Fruit fly (Drosophila melanogaster) whole organism, embryonic: ENCODE results near the gene mof.

Experiments
- Atf6 ChIP-seq: fragments of 200-800 bp; sonication (Bioruptor generic); IDR thresholded peaks from 2 replicates; pipeline ENCODE4 v1.3.6; 2022; ENCODE audit warnings: missing biosample characterization, missing genetic modification characterization
- BtbVII ChIP-seq: fragments of 200-800 bp; sonication (Bioruptor generic); optimal IDR thresholded peaks from 3 replicates; lab custom pipeline; 2017; ENCODE audit warnings: missing biosample characterization, mild to moderate bottlenecking, missing genetic modification characterization
- CG10462 ChIP-seq: fragments of 200-800 bp; sonication (Bioruptor generic); optimal IDR thresholded peaks from 2 replicates; lab custom pipeline; 2016; ENCODE audit warnings: missing biosample characterization, missing genetic modification characterization
- CG10654 ChIP-seq: fragments of 200-800 bp; sonication (Bioruptor generic); optimal IDR thresholded peaks from 2 replicates; lab custom pipeline; 2016; ENCODE audit warnings: missing biosample characterization, missing genetic modification characterization
- CG10979 ChIP-seq: fragments of 200-800 bp; sonication (Bioruptor generic); optimal IDR thresholded peaks from 2 replicates; lab custom pipeline; 2018; ENCODE audit warnings: missing biosample characterization, mild to moderate bottlenecking, missing genetic modification characterization, moderate library complexity
- CG11247 ChIP-seq: fragments of 200-800 bp; sonication (Bioruptor generic); IDR thresholded peaks from 2 replicates; pipeline ENCODE4 v1.3.6; 2022; ENCODE audit warnings: missing biosample characterization, missing genetic modification characterization
- CG11398 ChIP-seq: fragments of 200-800 bp; sonication (Bioruptor generic); optimal IDR thresholded peaks from 2 replicates; lab custom pipeline; 2016; ENCODE audit warnings: missing biosample characterization, missing genetic modification characterization
- CG12155 ChIP-seq: fragments of 200-800 bp; sonication (Bioruptor generic); optimal IDR thresholded peaks from 3 replicates; lab custom pipeline; 2016; ENCODE audit warnings: missing biosample characterization, missing genetic modification characterization
- CG13424 ChIP-seq: fragments of 200-800 bp; sonication (Bioruptor generic); optimal IDR thresholded peaks from 2 replicates; lab custom pipeline; 2019; ENCODE audit warnings: missing biosample characterization, mild to moderate bottlenecking, missing genetic modification characterization, moderate library complexity
- CG18619 ChIP-seq: fragments of 200-800 bp; sonication (Bioruptor generic); optimal IDR thresholded peaks from 3 replicates; lab custom pipeline; 2017; ENCODE audit warnings: missing biosample characterization, mild to moderate bottlenecking, missing genetic modification characterization
- CG2712 ChIP-seq: fragments of 200-800 bp; optimal IDR thresholded peaks from 3 replicates; lab custom pipeline; 2019; ENCODE audit warnings: missing biosample characterization, mild to moderate bottlenecking, missing genetic modification characterization, moderate library complexity
- CG2889 ChIP-seq: fragments of 200-800 bp; sonication (Bioruptor generic); IDR thresholded peaks from 3 replicates; pipeline ENCODE4 v1.3.6; 2022; ENCODE audit warnings: missing biosample characterization, missing genetic modification characterization
- CG30020 ChIP-seq: fragments of 200-800 bp; optimal IDR thresholded peaks from 2 replicates; lab custom pipeline; 2019; ENCODE audit warnings: missing biosample characterization, mild to moderate bottlenecking, missing genetic modification characterization, moderate library complexity
- CG34376 ChIP-seq: fragments of 200-800 bp; sonication (Bioruptor generic); optimal IDR thresholded peaks from 2 replicates; lab custom pipeline; 2018; ENCODE audit warnings: missing biosample characterization, mild to moderate bottlenecking, missing genetic modification characterization
- CG34422 ChIP-seq: fragments of 200-800 bp; sonication (Bioruptor generic); IDR thresholded peaks from 3 replicates; pipeline ENCODE4 v1.3.6; 2022; ENCODE audit warnings: missing biosample characterization, missing genetic modification characterization
- CG4424 ChIP-seq: fragments of 200-800 bp; sonication (Bioruptor generic); optimal IDR thresholded peaks from 3 replicates; lab custom pipeline; 2016; ENCODE audit warnings: missing biosample characterization, missing genetic modification characterization
- CG5180 ChIP-seq: fragments of 200-800 bp; sonication (Bioruptor generic); optimal IDR thresholded peaks from 3 replicates; lab custom pipeline; 2017; ENCODE audit warnings: missing biosample characterization, missing genetic modification characterization, mild to moderate bottlenecking, moderate library complexity, missing genetic modification reagents
- CG6175 ChIP-seq: fragments of 200-800 bp; sonication (Bioruptor generic); IDR thresholded peaks from 3 replicates; pipeline ENCODE4 v1.3.6; 2022; ENCODE audit warnings: missing biosample characterization, missing genetic modification characterization
- CG7745 ChIP-seq: fragments of 200-800 bp; sonication (Bioruptor generic); optimal IDR thresholded peaks from 2 replicates; lab custom pipeline; 2018; ENCODE audit warnings: missing biosample characterization, mild to moderate bottlenecking, missing genetic modification characterization, moderate library complexity
- CG8478 ChIP-seq: fragments of >200 bp; optimal IDR thresholded peaks from 2 replicates; lab custom pipeline; 2018
- CG8924 ChIP-seq: fragments of 200-800 bp; optimal IDR thresholded peaks from 3 replicates; lab custom pipeline; 2019; ENCODE audit warnings: missing biosample characterization, mild to moderate bottlenecking, missing genetic modification characterization, moderate library complexity
- CG9817 ChIP-seq: fragments of 200-800 bp; sonication (Bioruptor generic); optimal IDR thresholded peaks from 2 replicates; lab custom pipeline; 2018; ENCODE audit warnings: missing biosample characterization, mild to moderate bottlenecking, missing genetic modification characterization, moderate library complexity
- Elba2 ChIP-seq: fragments of 200-800 bp; sonication (Bioruptor generic); optimal IDR thresholded peaks from 3 replicates; lab custom pipeline; 2016; ENCODE audit warnings: missing biosample characterization, missing genetic modification characterization
- Gug ChIP-seq: fragments of 200-800 bp; sonication (Bioruptor generic); IDR thresholded peaks from 4 replicates; pipeline ENCODE4 v1.3.6; 2022; ENCODE audit warnings: missing biosample characterization, missing genetic modification characterization
- HmgZ ChIP-seq: fragments of 200-800 bp; sonication (Bioruptor generic); optimal IDR thresholded peaks from 2 replicates; lab custom pipeline; 2018; ENCODE audit warnings: missing biosample characterization, mild to moderate bottlenecking, missing genetic modification characterization
- Hr51 ChIP-seq, 2 experiments: fragments of 200-800 bp; sonication (Bioruptor generic); optimal IDR thresholded peaks; 2 replicates in 1 of 2; 3 replicates in 1 of 2; lab custom pipeline; 2016 to 2018; ENCODE audit warnings: missing biosample characterization in 2 of 2, missing genetic modification characterization in 2 of 2, mild to moderate bottlenecking in 1 of 2, moderate library complexity in 1 of 2
- Mrtf ChIP-seq: fragments of 200-800 bp; sonication (Bioruptor generic); IDR thresholded peaks from 3 replicates; pipeline ENCODE4 v1.3.6; 2022; ENCODE audit warnings: missing biosample characterization, missing genetic modification characterization
- Nf-YB ChIP-seq: fragments of 200-800 bp; sonication (Bioruptor generic); optimal IDR thresholded peaks from 3 replicates; lab custom pipeline; 2019; ENCODE audit warnings: missing biosample characterization, mild to moderate bottlenecking, missing genetic modification characterization, moderate library complexity
- NfI ChIP-seq: fragments of 200-800 bp; sonication (Bioruptor generic); optimal IDR thresholded peaks from 3 replicates; lab custom pipeline; 2018; ENCODE audit warnings: missing biosample characterization, mild to moderate bottlenecking, missing genetic modification characterization, moderate library complexity
- Sry-β ChIP-seq: fragments of 200-800 bp; sonication (Bioruptor generic); optimal IDR thresholded peaks from 2 replicates; lab custom pipeline; 2018; ENCODE audit warnings: missing biosample characterization, mild to moderate bottlenecking, missing genetic modification characterization, moderate library complexity
- Stat92E ChIP-seq, 3 experiments: fragments of >200 bp in 2 of 3; fragments of 200-800 bp in 1 of 3; sonication (Bioruptor generic) in 1 of 3; optimal IDR thresholded peaks; 2 replicates each; lab custom pipeline; 2017 to 2019; ENCODE audit warnings: missing biosample characterization in 3 of 3, missing genetic modification characterization in 3 of 3, mild to moderate bottlenecking in 1 of 3, moderate library complexity in 1 of 3
- Tbp ChIP-seq: fragments of >200 bp; optimal IDR thresholded peaks from 2 replicates; lab custom pipeline; 2018; ENCODE audit warnings: missing biosample characterization, missing genetic modification characterization
- ara ChIP-seq: fragments of 200-800 bp; sonication (Bioruptor generic); IDR thresholded peaks from 2 replicates; pipeline ENCODE4 v1.3.6; 2022; ENCODE audit warnings: missing biosample characterization, missing genetic modification characterization
- ase ChIP-seq: fragments of 200-800 bp; sonication (Bioruptor generic); IDR thresholded peaks from 3 replicates; pipeline ENCODE4 v1.3.6; 2022; ENCODE audit warnings: missing biosample characterization, missing genetic modification characterization
- bsh ChIP-seq, 2 experiments: fragments of 200-800 bp; sonication (Bioruptor generic); optimal IDR thresholded peaks; 2 replicates each; lab custom pipeline; 2017 to 2018; ENCODE audit warnings: mild to moderate bottlenecking in 2 of 2, missing biosample characterization in 2 of 2, missing genetic modification characterization in 2 of 2, moderate library complexity in 1 of 2
- chif ChIP-seq, 2 experiments: fragments of 200-800 bp; sonication (Bioruptor generic); optimal IDR thresholded peaks; 3 replicates each; lab custom pipeline; 2016; ENCODE audit warnings: missing biosample characterization in 2 of 2, missing genetic modification characterization in 2 of 2
- chn ChIP-seq: fragments of 200-800 bp; sonication (Bioruptor generic); optimal IDR thresholded peaks from 2 replicates; lab custom pipeline; 2016; ENCODE audit warnings: missing biosample characterization, missing genetic modification characterization
- corto ChIP-seq: fragments of 200-800 bp; sonication (Bioruptor generic); optimal IDR thresholded peaks from 2 replicates; lab custom pipeline; 2016; ENCODE audit warnings: missing biosample characterization, mild to moderate bottlenecking, missing genetic modification characterization, moderate library complexity
- cwo ChIP-seq: fragments of 200-800 bp; sonication (Bioruptor generic); optimal IDR thresholded peaks from 3 replicates; lab custom pipeline; 2017; ENCODE audit warnings: missing biosample characterization, missing genetic modification characterization, mild to moderate bottlenecking, moderate library complexity, missing genetic modification reagents
- da ChIP-seq: fragments of 200-800 bp; sonication (Bioruptor generic); optimal IDR thresholded peaks from 2 replicates; lab custom pipeline; 2016; ENCODE audit warnings: missing biosample characterization, missing genetic modification characterization
- dan ChIP-seq: fragments of 200-800 bp; sonication (Bioruptor generic); IDR thresholded peaks from 2 replicates; pipeline ENCODE4 v1.3.6; 2022; ENCODE audit warnings: missing biosample characterization, missing genetic modification characterization
- dmrt99B ChIP-seq: fragments of 200-800 bp; sonication (Bioruptor generic); optimal IDR thresholded peaks from 2 replicates; lab custom pipeline; 2018; ENCODE audit warnings: missing biosample characterization, mild to moderate bottlenecking, missing genetic modification characterization, moderate library complexity
- fd96Cb ChIP-seq: fragments of 200-800 bp; sonication (Bioruptor generic); optimal IDR thresholded peaks from 2 replicates; lab custom pipeline; 2018; ENCODE audit warnings: missing biosample characterization, mild to moderate bottlenecking, missing genetic modification characterization, moderate library complexity
- fru ChIP-seq: fragments of >200 bp; optimal IDR thresholded peaks from 2 replicates; lab custom pipeline; 2017
- gem ChIP-seq: fragments of 200-800 bp; sonication (Bioruptor generic); optimal IDR thresholded peaks from 2 replicates; lab custom pipeline; 2019; ENCODE audit warnings: missing biosample characterization, mild to moderate bottlenecking, missing genetic modification characterization, moderate library complexity
- kni ChIP-seq: fragments of 200-800 bp; sonication (Bioruptor generic); optimal IDR thresholded peaks from 3 replicates; lab custom pipeline; 2017; ENCODE audit warnings: mild to moderate bottlenecking, missing biosample characterization, missing genetic modification reagents, missing genetic modification characterization
- pzg ChIP-seq: fragments of 200-800 bp; sonication (Bioruptor generic); optimal IDR thresholded peaks from 3 replicates; lab custom pipeline; 2018; ENCODE audit warnings: missing biosample characterization, mild to moderate bottlenecking, missing genetic modification characterization, moderate library complexity
- ro ChIP-seq: fragments of 200-800 bp; sonication (Bioruptor generic); IDR thresholded peaks from 2 replicates; pipeline ENCODE4 v1.3.6; 2022; ENCODE audit warnings: missing biosample characterization, missing genetic modification characterization
- tna ChIP-seq: fragments of 200-800 bp; sonication (Bioruptor generic); IDR thresholded peaks from 2 replicates; pipeline ENCODE4 v1.3.6; 2022; ENCODE audit warnings: missing biosample characterization, missing genetic modification characterization; ENCODE audit not compliant: partially characterized antibody
- ttk ChIP-seq: fragments of 200-800 bp; sonication (Bioruptor generic); IDR thresholded peaks from 2 replicates; pipeline ENCODE4 v2.1.2; 2022; ENCODE audit warnings: missing biosample characterization, missing genetic modification characterization

Gene mof

dm6 chrX:5918499-5919126 lies 42.0 kb upstream of the mof start (continued):
- TF ChIP-seq CG11398 (GFP tag; lab: Kevin White, UChicago) (peak; percentile 98), CG5180 (GFP tag; lab: Kevin White, UChicago) (peak; percentile 93), Elba2 (GFP tag; lab: Kevin White, UChicago) (peak; percentile 79), CG10979 (tag; lab: Kevin White, UChicago) (peak; percentile 98), Mrtf (peak; percentile 99), CG11247 (peak; percentile 99), fd96Cb (tag; lab: Kevin White, UChicago) (peak; percentile 99), tna (peak; percentile 83), kni (GFP tag; lab: Kevin White, UChicago) (peak; percentile 78), CG6175 (GFP tag; lab: Robert Waterston, UW) (peak; percentile 99), chn (GFP tag; lab: Kevin White, UChicago) (peak; percentile 99), pzg (peak; percentile 45), Tbp (no peak), CG30020 (tag; lab: Kevin White, UChicago) (peak; percentile 82), CG12155 (GFP tag; lab: Kevin White, UChicago) (peak; percentile 98), dan (GFP tag; lab: Robert Waterston, UW) (peak; percentile 98), fru (no peak), cwo (GFP tag; lab: Kevin White, UChicago) (peak; percentile 99), ara (peak; percentile 99), CG4424 (GFP tag; lab: Kevin White, UChicago) (peak; percentile 99), CG9817 (tag; lab: Kevin White, UChicago) (peak; percentile 99), CG18619 (GFP tag; lab: Kevin White, UChicago) (peak; percentile 98), Sry-β (GFP tag; lab: Kevin White, UChicago) (peak; percentile 49), ro (GFP tag; lab: Robert Waterston, UW) (peak; percentile 99), corto (GFP tag; lab: Kevin White, UChicago) (peak; percentile 93), bsh (GFP tag; optimal IDR thresholded peaks at IDR 0.05; lab: Kevin White, UChicago) (peak; percentile 99), CG10654 (GFP tag; lab: Kevin White, UChicago) (peak; percentile 98), CG8924 (peak; percentile 98), CG8478 (lab: Kevin White, UChicago) (no peak), CG7745 (tag; lab: Kevin White, UChicago) (peak; percentile 67), BtbVII (GFP tag; lab: Kevin White, UChicago) (peak; percentile 99), ase (GFP tag; lab: Robert Waterston, UW) (peak; percentile 99), dmrt99B (tag; lab: Kevin White, UChicago) (peak; percentile 99), CG10462 (GFP tag; lab: Kevin White, UChicago) (peak; percentile 98), da (GFP tag; lab: Kevin White, UChicago) (peak; percentile 98), ttk (peak; percentile 99), gem (tag; lab: Kevin White, UChicago) (peak; percentile 99), CG34376 (GFP tag; lab: Kevin White, UChicago) (peak; percentile 99), CG2712 (peak; percentile 98), CG13424 (tag; lab: Kevin White, UChicago) (peak; percentile 99), Hr51 (GFP tag; optimal IDR thresholded peaks at IDR 0.05; lab: Kevin White, UChicago) (peak; percentile 97 to 98), Stat92E (GFP tag; optimal IDR thresholded peaks at IDR 0.05; lab: Kevin White, UChicago) (peak in 1 of 3 experiments; percentile 94), CG2889 (peak; percentile 99), CG34422 (GFP tag; lab: Robert Waterston, UW) (peak; percentile 99), NfI (GFP tag; lab: Kevin White, UChicago) (peak; percentile 99), chif (GFP tag; optimal IDR thresholded peaks at IDR 0.05; lab: Kevin White, UChicago) (peak; percentile 99), Nf-YB (peak; percentile 87), Atf6 (peak; percentile 99), HmgZ (tag; lab: Kevin White, UChicago) (peak; percentile 99), Gug (GFP tag; lab: Robert Waterston, UW) (peak; percentile 99)
